Worm (Caenorhabditis elegans) whole organism, L2 larva: ENCODE measurements around the gene C26F1.1.

ENCODE experiments used
- R02D3.7 ChIP-seq: fragments of 150-350 bp; optimal IDR thresholded peaks from 2 replicates; lab custom pipeline; 2014; ENCODE audit warnings: missing biosample characterization, missing genetic modification characterization
- Y55F3AM.14 ChIP-seq: fragments of 200-800 bp; sonication (Bioruptor generic); optimal IDR thresholded peaks from 2 replicates; lab custom pipeline; 2018; ENCODE audit warnings: mild to moderate bottlenecking, missing genetic modification characterization, missing compliant biosample characterization
- ZK546.5 ChIP-seq: sonication (generic microtip); optimal IDR thresholded peaks from 2 replicates; lab custom pipeline; 2017; ENCODE audit warnings: missing biosample characterization, missing genetic modification characterization
- elt-1 ChIP-seq: fragments of 150-350 bp; optimal IDR thresholded peaks from 2 replicates; lab custom pipeline; 2014; ENCODE audit warnings: missing biosample characterization, missing genetic modification characterization
- elt-3 ChIP-seq: sonication (generic microtip); optimal IDR thresholded peaks from 2 replicates; lab custom pipeline; 2017; ENCODE audit warnings: missing biosample characterization, missing genetic modification characterization
- mab-5 ChIP-seq: fragments of 150-350 bp; optimal IDR thresholded peaks from 2 replicates; lab custom pipeline; 2014; ENCODE audit warnings: missing biosample characterization, missing genetic modification characterization
- mdl-1 ChIP-seq, 2 experiments: fragments of 150-350 bp in 1 of 2; sonication (generic microtip) in 1 of 2; optimal IDR thresholded peaks; 2 replicates each; lab custom pipeline; 2017; ENCODE audit warnings: missing biosample characterization in 2 of 2, missing genetic modification characterization in 2 of 2
- nhr-10 ChIP-seq: sonication (generic microtip); optimal IDR thresholded peaks from 2 replicates; lab custom pipeline; 2017; ENCODE audit warnings: missing biosample characterization, missing genetic modification characterization
- nhr-11 ChIP-seq: fragments of 150-350 bp; optimal IDR thresholded peaks from 2 replicates; lab custom pipeline; 2014; ENCODE audit warnings: missing biosample characterization, missing genetic modification characterization
- nhr-77 ChIP-seq: fragments of 150-350 bp; optimal IDR thresholded peaks from 2 replicates; lab custom pipeline; 2014; ENCODE audit warnings: missing biosample characterization, missing genetic modification characterization
- skn-1 ChIP-seq: sonication (generic microtip); optimal IDR thresholded peaks from 2 replicates; lab custom pipeline; 2017; ENCODE audit warnings: missing biosample characterization, missing genetic modification characterization
- snpc-4 ChIP-seq: fragments of 150-350 bp; optimal IDR thresholded peaks from 2 replicates; lab custom pipeline; 2014; ENCODE audit warnings: missing biosample characterization, missing genetic modification characterization
- zag-1 ChIP-seq: fragments of 150-350 bp; optimal IDR thresholded peaks from 2 replicates; lab custom pipeline; 2014; ENCODE audit warnings: missing biosample characterization, missing genetic modification characterization

DNA sequence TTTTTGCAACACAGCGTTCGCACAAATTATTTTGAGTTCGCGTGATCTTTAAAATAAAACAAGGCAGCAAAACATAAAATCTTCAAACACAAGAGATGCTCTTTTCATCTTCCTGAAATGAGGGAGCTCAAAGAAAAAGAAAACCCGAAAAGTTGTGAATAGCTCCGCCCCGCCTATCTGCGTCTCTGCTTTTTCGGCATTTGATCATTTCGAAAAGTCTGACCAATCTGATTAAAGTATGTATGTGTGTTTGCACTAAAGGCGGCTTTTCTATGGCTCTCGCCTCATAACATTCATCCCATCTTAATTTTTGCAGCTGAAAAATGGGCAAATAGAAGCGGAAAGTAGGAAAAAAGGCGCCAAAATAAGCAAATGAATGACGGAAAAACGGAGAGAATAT is 34.4 kb downstream of the C26F1.1 start:
- no peak for TF ChIP-seq ZK546.5 (tag; lab: Kevin White, UChicago)
- TF ChIP-seq Y55F3AM.14 (GFP tag; lab: Kevin White, UChicago), result no peak
- no peak for TF ChIP-seq elt-1 (tag; lab: Kevin White, UChicago)
- no peak for TF ChIP-seq R02D3.7 (tag; lab: Kevin White, UChicago)
- no peak for TF ChIP-seq nhr-10 (tag; lab: Kevin White, UChicago)
- TF ChIP-seq elt-3 (tag; lab: Kevin White, UChicago), result no peak
- no peak for TF ChIP-seq snpc-4
- no peak for TF ChIP-seq mab-5 (tag; lab: Kevin White, UChicago)
- no peak for TF ChIP-seq zag-1 (tag; lab: Kevin White, UChicago)
- no peak for TF ChIP-seq mdl-1 (tag; optimal IDR thresholded peaks at IDR 0.05; lab: Kevin White, UChicago)
- no peak for TF ChIP-seq nhr-77 (tag; lab: Kevin White, UChicago)
- no peak for TF ChIP-seq skn-1
- no peak for TF ChIP-seq nhr-11 (tag; lab: Kevin White, UChicago)
